Worm (Caenorhabditis elegans) whole organism, L2 larva: ENCODE results near the gene rab-21.

Source experiments
- Y55F3AM.14 ChIP-seq: fragments of 200-800 bp; sonication (Bioruptor generic); optimal IDR thresholded peaks from 2 replicates; lab custom pipeline; 2018; ENCODE audit warnings: mild to moderate bottlenecking, missing genetic modification characterization, missing compliant biosample characterization
- aly-2 ChIP-seq: fragments of 150-350 bp; optimal IDR thresholded peaks from 2 replicates; lab custom pipeline; 2014; ENCODE audit warnings: missing biosample characterization, missing genetic modification characterization
- egl-27 ChIP-seq: sonication (generic microtip); optimal IDR thresholded peaks from 3 replicates; lab custom pipeline; 2017; ENCODE audit warnings: missing biosample characterization, missing genetic modification reagents, missing genetic modification characterization
- elt-1 ChIP-seq: fragments of 150-350 bp; optimal IDR thresholded peaks from 2 replicates; lab custom pipeline; 2014; ENCODE audit warnings: missing biosample characterization, missing genetic modification characterization
- lin-39 ChIP-seq: fragments of 150-350 bp; optimal IDR thresholded peaks from 2 replicates; lab custom pipeline; 2014; ENCODE audit warnings: missing biosample characterization, missing genetic modification reagents, missing genetic modification characterization
- nhr-237 ChIP-seq: fragments of 150-350 bp; optimal IDR thresholded peaks from 2 replicates; lab custom pipeline; 2014; ENCODE audit warnings: missing biosample characterization, missing genetic modification characterization
- sma-9 ChIP-seq, 2 experiments: fragments of 150-350 bp in 1 of 2; sonication (generic microtip) in 1 of 2; optimal IDR thresholded peaks; 2 replicates each; lab custom pipeline; 2014 to 2016; ENCODE audit warnings: missing genetic modification characterization in 2 of 2, mild to moderate bottlenecking in 1 of 2, missing biosample characterization in 1 of 2, missing compliant biosample characterization in 1 of 2, missing genetic modification reagents in 1 of 2, moderate library complexity in 1 of 2
- snpc-4 ChIP-seq: fragments of 150-350 bp; optimal IDR thresholded peaks from 2 replicates; lab custom pipeline; 2014; ENCODE audit warnings: missing biosample characterization, missing genetic modification characterization
- unc-39 ChIP-seq: fragments of 150-350 bp; optimal IDR thresholded peaks from 2 replicates; lab custom pipeline; 2014; ENCODE audit warnings: missing biosample characterization, missing genetic modification characterization
- unc-62 ChIP-seq: fragments of 150-350 bp; optimal IDR thresholded peaks from 2 replicates; lab custom pipeline; 2014; ENCODE audit warnings: missing biosample characterization, missing genetic modification reagents, missing genetic modification characterization
- ztf-11 ChIP-seq: sonication (generic microtip); optimal IDR thresholded peaks from 2 replicates; lab custom pipeline; 2017; ENCODE audit warnings: missing biosample characterization, missing genetic modification characterization
- ztf-4 ChIP-seq: fragments of 150-350 bp; optimal IDR thresholded peaks from 2 replicates; lab custom pipeline; 2014; ENCODE audit warnings: missing biosample characterization, missing genetic modification characterization

- TF ChIP-seq nhr-237 (tag; lab: Kevin White, UChicago): no peak
- TF ChIP-seq aly-2 (tag; lab: Kevin White, UChicago): no peak
- no peak for TF ChIP-seq elt-1 (tag; lab: Kevin White, UChicago)
- no peak for TF ChIP-seq ztf-11
- no peak for TF ChIP-seq egl-27 (tag; lab: Kevin White, UChicago)
- no peak for TF ChIP-seq snpc-4
- TF ChIP-seq Y55F3AM.14 (GFP tag; lab: Kevin White, UChicago): no peak
- TF ChIP-seq lin-39 (tag; lab: Kevin White, UChicago): no peak
- TF ChIP-seq ztf-4 (tag; lab: Kevin White, UChicago): no peak
- TF ChIP-seq unc-62: no peak
- TF ChIP-seq sma-9 (GFP tag; optimal IDR thresholded peaks at IDR 0.05; lab: Kevin White, UChicago): no peak
- no peak for TF ChIP-seq sma-9 (tag; optimal IDR thresholded peaks at IDR 0.05; lab: Kevin White, UChicago)
- TF ChIP-seq unc-39 (tag; lab: Kevin White, UChicago): no peak
Observed at ce11 chrII:8750056-8750455, 35.2 kb upstream of the rab-21 start.
